Worm (Caenorhabditis elegans): Measurements from ENCODE around the gene lad-2.
"Not testable (repeated sequence)": the region's sequence is repeated elsewhere in the genome, so short reads cannot be mapped to it uniquely, and the experiment has no call there.

lad-2 gene

ce11 chrIV:2925591-2925990 lies 52.7 kb downstream of the lad-2 start, which contains the start of gene ubc-13:
ubc-13 (minus strand) TSS chrIV:2925691.
- TF ChIP-seq nhr-10 (tag; optimal IDR thresholded peaks at IDR 0.05), result no peak
- no peak for TF ChIP-seq elt-1 (tag; optimal IDR thresholded peaks at IDR 0.05)
- TF ChIP-seq ztf-11 (tag; optimal IDR thresholded peaks at IDR 0.05), result no peak
- no peak for TF ChIP-seq alr-1 (tag; optimal IDR thresholded peaks at IDR 0.05)
- TF ChIP-seq C34F6.9 (tag; optimal IDR thresholded peaks at IDR 0.05), result no peak
- no peak for TF ChIP-seq dmd-4 (tag; optimal IDR thresholded peaks at IDR 0.05)
- no peak for TF ChIP-seq snpc-4 (tag; optimal IDR thresholded peaks at IDR 0.05)
- no peak for TF ChIP-seq nhr-6 (tag; optimal IDR thresholded peaks at IDR 0.05)
- no peak for TF ChIP-seq nhr-23 (tag; optimal IDR thresholded peaks at IDR 0.05)
- no peak for TF ChIP-seq R02D3.7 (tag; optimal IDR thresholded peaks at IDR 0.05)
- TF ChIP-seq ceh-82 (tag; optimal IDR thresholded peaks at IDR 0.05), result no peak
- TF ChIP-seq nhr-21 (tag; optimal IDR thresholded peaks at IDR 0.05), result no peak
- no peak for TF ChIP-seq ztf-1 (GFP tag; conservative IDR thresholded peaks at IDR 0.05)
- no peak for TF ChIP-seq unc-55 (GFP tag; optimal IDR thresholded peaks at IDR 0.05)
- no peak for TF ChIP-seq unc-39 (tag; optimal IDR thresholded peaks at IDR 0.05)
- no peak for TF ChIP-seq ama-1 (optimal IDR thresholded peaks at IDR 0.05)
- no peak for TF ChIP-seq egl-27 (tag; optimal IDR thresholded peaks at IDR 0.05)
- TF ChIP-seq gmeb-1 (tag; optimal IDR thresholded peaks at IDR 0.05), result no peak

ce11 chrIV:2922196-2922595 lies 56.1 kb downstream of the lad-2 start, which contains the start of gene fbxc-45:
fbxc-45 (minus strand) TSS chrIV:2922243.
- TF ChIP-seq unc-55 (GFP tag; optimal IDR thresholded peaks at IDR 0.05) (no peak), C34F6.9 (tag; optimal IDR thresholded peaks at IDR 0.05) (no peak), sma-3 (GFP tag; optimal IDR thresholded peaks at IDR 0.05) (no peak), ZK546.5 (tag; optimal IDR thresholded peaks at IDR 0.05) (no peak), sem-4 (tag; optimal IDR thresholded peaks at IDR 0.05) (no peak), ceh-16 (tag; optimal IDR thresholded peaks at IDR 0.05) (no peak), ztf-11 (tag; optimal IDR thresholded peaks at IDR 0.05) (no peak), sma-9 (GFP tag; optimal IDR thresholded peaks at IDR 0.05) (no peak), sma-9 (tag; optimal IDR thresholded peaks at IDR 0.05) (no peak), nhr-23 (tag; optimal IDR thresholded peaks at IDR 0.05) (no peak), Y55F3AM.14 (GFP tag; optimal IDR thresholded peaks at IDR 0.05) (no peak)

ce11 chrIV:2917729-2918128 lies 60.6 kb downstream of the lad-2 start, which contains the start of gene Y54G2A.50:
Y54G2A.50 (plus strand) TSS chrIV:2918029.
- TF ChIP-seq unc-62 (GFP tag; optimal IDR thresholded peaks at IDR 0.05); nhr-10 (tag; optimal IDR thresholded peaks at IDR 0.05); sma-9 (GFP tag; optimal IDR thresholded peaks at IDR 0.05); sma-9 (tag; optimal IDR thresholded peaks at IDR 0.05): not testable (repeated sequence)

- no peak for TF ChIP-seq zag-1 (tag; optimal IDR thresholded peaks at IDR 0.05)
- TF ChIP-seq unc-55 (GFP tag; optimal IDR thresholded peaks at IDR 0.05), result peak; percentile 19
- no peak for TF ChIP-seq unc-62 (GFP tag; optimal IDR thresholded peaks at IDR 0.05)
- TF ChIP-seq fos-1 (tag; optimal IDR thresholded peaks at IDR 0.05), result no peak
- TF ChIP-seq nhr-11 (tag; optimal IDR thresholded peaks at IDR 0.05), result no peak
- peak; percentile 58 for TF ChIP-seq gmeb-1 (tag; optimal IDR thresholded peaks at IDR 0.05)
- TF ChIP-seq sma-3 (GFP tag; optimal IDR thresholded peaks at IDR 0.05), result no peak
- TF ChIP-seq elt-3 (tag; optimal IDR thresholded peaks at IDR 0.05), result no peak
Measured at ce11 chrIV:2916043-2916442, 62.2 kb downstream of the lad-2 start.

- TF ChIP-seq C34F6.9 (tag; optimal IDR thresholded peaks at IDR 0.05) (no peak), nhr-129 (tag; optimal IDR thresholded peaks at IDR 0.05) (peak; percentile 10)
Measured at ce11 chrIV:2914545-2914944, 63.7 kb downstream of the lad-2 start.

Measured in whole organism, L2 larva.